Comparison of ENCODE assay signal across 4 worm cellular contexts in the genomic region with DNA sequence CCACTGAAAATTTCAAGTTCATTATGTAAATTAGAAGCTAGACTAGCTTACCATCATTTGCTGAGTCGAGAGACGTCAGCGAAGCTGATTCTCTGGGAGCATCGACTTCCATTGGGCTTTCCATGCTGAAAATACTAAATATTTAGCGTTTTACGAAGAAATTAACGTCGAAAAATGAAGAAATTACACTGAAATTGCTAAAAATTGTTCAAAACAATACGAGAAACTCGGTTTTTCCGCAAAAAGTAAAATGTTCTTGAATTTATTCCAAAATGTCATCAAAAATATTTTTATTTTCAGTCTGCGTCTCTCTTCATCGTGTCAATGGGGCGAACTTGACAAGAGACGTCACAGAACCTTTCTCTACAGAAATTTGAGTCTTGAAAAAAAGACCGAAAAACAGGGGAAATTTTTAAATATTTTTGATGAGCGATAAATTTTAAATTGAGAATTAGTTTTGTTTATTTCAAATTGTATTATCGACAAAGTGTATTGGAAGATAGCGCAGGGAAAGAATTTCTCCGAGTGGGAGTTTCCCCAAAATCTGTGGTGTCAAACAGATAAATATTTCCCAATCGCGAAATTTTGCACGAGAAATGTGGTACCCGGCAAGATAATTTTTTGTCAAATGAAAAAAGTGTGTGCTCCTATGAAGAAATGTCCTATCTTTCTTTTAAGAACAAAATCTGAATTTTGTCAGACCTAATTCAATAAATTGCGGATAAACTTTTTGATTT.
TF ChIP-seq lines count a peak whose summit lies in the region.

Gene ecps-1, minus strand, starts transcription at position 125 of the 737 bp plus-strand sequence.

TF ChIP-seq in whole organism, L2 larva, 48 proteins besides CTCF, POLR2A, EP300 and RAD21 (continued from another document):
- peak; percentile 41 for TF ChIP-seq nhr-77 (tag; optimal IDR thresholded peaks at IDR 0.05; lab: Kevin White, UChicago)
- TF ChIP-seq nhr-23 (tag; optimal IDR thresholded peaks at IDR 0.05; lab: Kevin White, UChicago) = no peak
- no peak for TF ChIP-seq peb-1 (tag; optimal IDR thresholded peaks at IDR 0.05; lab: Kevin White, UChicago)
- peak; percentile 81 for TF ChIP-seq nhr-129 (tag; optimal IDR thresholded peaks at IDR 0.05; lab: Kevin White, UChicago)
- no peak for TF ChIP-seq ceh-16 (tag; optimal IDR thresholded peaks at IDR 0.05; lab: Kevin White, UChicago)
- TF ChIP-seq Y55F3AM.14 (GFP tag; optimal IDR thresholded peaks at IDR 0.05; lab: Kevin White, UChicago) = no peak
- TF ChIP-seq ZK546.5 (tag; optimal IDR thresholded peaks at IDR 0.05; lab: Kevin White, UChicago) = peak; percentile 58
- TF ChIP-seq ztf-1 (GFP tag; conservative IDR thresholded peaks at IDR 0.05; lab: Robert Waterston, UW) = no peak
- peak; percentile 57 for TF ChIP-seq egl-27 (tag; optimal IDR thresholded peaks at IDR 0.05; lab: Kevin White, UChicago)
- peak; percentile 97 for TF ChIP-seq C34F6.9 (tag; optimal IDR thresholded peaks at IDR 0.05; lab: Kevin White, UChicago)
- no peak for TF ChIP-seq ama-1 (optimal IDR thresholded peaks at IDR 0.05; lab: Kevin White, UChicago)
- no peak for TF ChIP-seq aly-2 (tag; optimal IDR thresholded peaks at IDR 0.05; lab: Kevin White, UChicago)
- TF ChIP-seq sma-3 (GFP tag; optimal IDR thresholded peaks at IDR 0.05; lab: Kevin White, UChicago) = peak; percentile 96
- TF ChIP-seq nhr-237 (tag; optimal IDR thresholded peaks at IDR 0.05; lab: Kevin White, UChicago) = peak; percentile 46
- TF ChIP-seq lin-13 (GFP tag; optimal IDR thresholded peaks at IDR 0.05; lab: Kevin White, UChicago) = no peak
- peak; percentile 77 for TF ChIP-seq F13H6.1 (tag; optimal IDR thresholded peaks at IDR 0.05; lab: Kevin White, UChicago)
- TF ChIP-seq zag-1 (tag; optimal IDR thresholded peaks at IDR 0.05; lab: Kevin White, UChicago) = peak; percentile 48
- TF ChIP-seq unc-55 (GFP tag; optimal IDR thresholded peaks at IDR 0.05; lab: Kevin White, UChicago) = peak; percentile 96
- TF ChIP-seq alr-1 (tag; optimal IDR thresholded peaks at IDR 0.05; lab: Kevin White, UChicago) = no peak
- peak; percentile 80 for TF ChIP-seq fos-1 (tag; optimal IDR thresholded peaks at IDR 0.05; lab: Kevin White, UChicago)
- TF ChIP-seq nhr-12 (tag; optimal IDR thresholded peaks at IDR 0.05; lab: Kevin White, UChicago) = no peak
- peak; percentile 95 for TF ChIP-seq crh-2 (tag; optimal IDR thresholded peaks at IDR 0.05; lab: Kevin White, UChicago)
- no peak for TF ChIP-seq elt-3 (tag; optimal IDR thresholded peaks at IDR 0.05; lab: Kevin White, UChicago)
- TF ChIP-seq dmd-4 (tag; optimal IDR thresholded peaks at IDR 0.05; lab: Kevin White, UChicago) = no peak
- TF ChIP-seq unc-62 (GFP tag; optimal IDR thresholded peaks at IDR 0.05; lab: Kevin White, UChicago) = no peak
- TF ChIP-seq ztf-4 (tag; optimal IDR thresholded peaks at IDR 0.05; lab: Kevin White, UChicago) = no peak
- TF ChIP-seq nhr-11 (tag; optimal IDR thresholded peaks at IDR 0.05; lab: Kevin White, UChicago) = peak; percentile 11
- TF ChIP-seq blmp-1 (tag; optimal IDR thresholded peaks at IDR 0.05; lab: Kevin White, UChicago; ENCODE audit: insufficient read depth) = peak; percentile 24

TF ChIP-seq in whole organism, L4 larva, 104 proteins besides CTCF, POLR2A, EP300 and RAD21 (continued from another document and continues in another):
- TF ChIP-seq nhr-42 (GFP tag; IDR thresholded peaks at IDR 0.05; lab: Robert Waterston, UW) (peak; percentile 78), daf-8 (GFP tag; IDR thresholded peaks at IDR 0.05; lab: Robert Waterston, UW) (no peak), arid-1 (GFP tag; conservative IDR thresholded peaks at IDR 0.05; lab: Robert Waterston, UW) (peak; percentile 86), ceh-32 (tag; optimal IDR thresholded peaks at IDR 0.05; lab: Kevin White, UChicago; ENCODE audit: poor library complexity) (no peak), nhr-111 (GFP tag; optimal IDR thresholded peaks at IDR 0.05; lab: Kevin White, UChicago) (no peak), lin-1 (GFP tag; IDR thresholded peaks at IDR 0.05; lab: Robert Waterston, UW) (peak; percentile 34; the same call in 1 of the 2 replicates), gei-8 (GFP tag; optimal IDR thresholded peaks at IDR 0.05; lab: Kevin White, UChicago) (no peak), T26A8.4 (GFP tag; IDR thresholded peaks at IDR 0.05; lab: Robert Waterston, UW) (peak; percentile 60), dmd-8 (GFP tag; IDR thresholded peaks at IDR 0.05; lab: Robert Waterston, UW) (no peak), ceh-44 (GFP tag; IDR thresholded peaks at IDR 0.05; lab: Robert Waterston, UW) (peak; percentile 80; the same call in 1 of the 2 replicates), nhr-77 (tag; optimal IDR thresholded peaks at IDR 0.05; lab: Kevin White, UChicago) (peak; percentile 84), dpl-1 (GFP tag; optimal IDR thresholded peaks at IDR 0.05; lab: Kevin White, UChicago) (peak; percentile 81), nhr-237 (tag; optimal IDR thresholded peaks at IDR 0.05; lab: Kevin White, UChicago) (no peak), daf-12 (tag; optimal IDR thresholded peaks at IDR 0.05; lab: Kevin White, UChicago) (no peak), set-16 (GFP tag; IDR thresholded peaks at IDR 0.05; lab: Robert Waterston, UW) (no peak), hlh-30 (tag; optimal IDR thresholded peaks at IDR 0.05; lab: Kevin White, UChicago; ENCODE audit: insufficient read depth) (no peak), F44E2.7 (GFP tag; IDR thresholded peaks at IDR 0.05; lab: Robert Waterston, UW) (no peak), lin-15B (tag; optimal IDR thresholded peaks at IDR 0.05; lab: Kevin White, UChicago) (peak; percentile 88), skn-1 (tag; optimal IDR thresholded peaks at IDR 0.05; lab: Kevin White, UChicago) (no peak), spr-1 (tag; optimal IDR thresholded peaks at IDR 0.05; lab: Kevin White, UChicago) (no peak), R02D3.7 (tag; optimal IDR thresholded peaks at IDR 0.05; lab: Kevin White, UChicago) (no peak), saeg-2 (GFP tag; IDR thresholded peaks at IDR 0.05; lab: Robert Waterston, UW) (no peak), aly-2 (tag; optimal IDR thresholded peaks at IDR 0.05; lab: Kevin White, UChicago) (no peak), zip-2 (tag; optimal IDR thresholded peaks at IDR 0.05; lab: Kevin White, UChicago) (no peak), egl-43 (GFP tag; IDR thresholded peaks at IDR 0.05; lab: Robert Waterston, UW) (no peak), fos-1 (tag; optimal IDR thresholded peaks at IDR 0.05; lab: Kevin White, UChicago) (peak; percentile 12), ctbp-1 (GFP tag; IDR thresholded peaks at IDR 0.05; lab: Robert Waterston, UW) (no peak), lin-29 (GFP tag; IDR thresholded peaks at IDR 0.05; lab: Robert Waterston, UW) (no peak), F10B5.3 (tag; optimal IDR thresholded peaks at IDR 0.05; lab: Kevin White, UChicago) (no peak), fkh-10 (GFP tag; optimal IDR thresholded peaks at IDR 0.05; lab: Kevin White, UChicago) (peak; percentile 26), vab-7 (GFP tag; IDR thresholded peaks at IDR 0.05; lab: Robert Waterston, UW) (peak; percentile 82), jun-1 (tag; optimal IDR thresholded peaks at IDR 0.05; lab: Kevin White, UChicago) (peak; percentile 56), madf-9 (GFP tag; conservative IDR thresholded peaks at IDR 0.05; lab: Robert Waterston, UW) (peak; percentile 85), mdt-29 (GFP tag; IDR thresholded peaks at IDR 0.05; lab: Robert Waterston, UW) (peak; percentile 64)

TF ChIP-seq in whole organism, late embryonic, 69 proteins besides CTCF, POLR2A, EP300 and RAD21 (continued from another document and continues in another):
- TF ChIP-seq ceh-6 (GFP tag; optimal IDR thresholded peaks at IDR 0.05; lab: Kevin White, UChicago) (no peak), unc-86 (tag; optimal IDR thresholded peaks at IDR 0.05; lab: Kevin White, UChicago) (peak; percentile 56), ttx-3 (tag; optimal IDR thresholded peaks at IDR 0.05; lab: Kevin White, UChicago) (no peak), syd-9 (tag; optimal IDR thresholded peaks at IDR 0.05; lab: Kevin White, UChicago) (no peak), fkh-6 (tag; optimal IDR thresholded peaks at IDR 0.05; lab: Kevin White, UChicago) (peak; percentile 39), ceh-22 (tag; optimal IDR thresholded peaks at IDR 0.05; lab: Kevin White, UChicago) (no peak), lim-6 (tag; optimal IDR thresholded peaks at IDR 0.05; lab: Kevin White, UChicago) (peak; percentile 90), tbx-2 (tag; optimal IDR thresholded peaks at IDR 0.05; lab: Kevin White, UChicago) (peak; percentile 97), hlh-30 (tag; optimal IDR thresholded peaks at IDR 0.05; lab: Kevin White, UChicago; ENCODE audit: insufficient read depth) (no peak), hlh-15 (tag; optimal IDR thresholded peaks at IDR 0.05; lab: Kevin White, UChicago) (peak; percentile 21), sox-2 (GFP tag; IDR thresholded peaks at IDR 0.05; lab: Robert Waterston, UW) (no peak), sox-4 (tag; optimal IDR thresholded peaks at IDR 0.05; lab: Kevin White, UChicago) (no peak), lin-11 (tag; optimal IDR thresholded peaks at IDR 0.05; lab: Kevin White, UChicago) (no peak), fkh-10 (GFP tag; optimal IDR thresholded peaks at IDR 0.05; lab: Kevin White, UChicago) (no peak), unc-55 (GFP tag; optimal IDR thresholded peaks at IDR 0.05; lab: Kevin White, UChicago) (peak; percentile 15), pat-9 (tag; optimal IDR thresholded peaks at IDR 0.05; lab: Kevin White, UChicago) (no peak), F13H6.1 (tag; optimal IDR thresholded peaks at IDR 0.05; lab: Kevin White, UChicago) (peak; percentile 22), nhr-232 (tag; optimal IDR thresholded peaks at IDR 0.05; lab: Kevin White, UChicago) (no peak), pros-1 (tag; optimal IDR thresholded peaks at IDR 0.05; lab: Kevin White, UChicago) (no peak), elt-4 (tag; optimal IDR thresholded peaks at IDR 0.05; lab: Kevin White, UChicago) (no peak), eyg-1 (tag; optimal IDR thresholded peaks at IDR 0.05; lab: Kevin White, UChicago) (no peak), sdc-2 (tag; optimal IDR thresholded peaks at IDR 0.05; lab: Kevin White, UChicago) (no peak), ceh-19 (GFP tag; optimal IDR thresholded peaks at IDR 0.05; lab: Kevin White, UChicago) (no peak), Y22D7AL.16 (tag; optimal IDR thresholded peaks at IDR 0.05; lab: Kevin White, UChicago) (no peak), ceh-45 (GFP tag; IDR thresholded peaks at IDR 0.05; lab: Robert Waterston, UW) (0 out of 2 replicates have a peak, but pooled peaks have one; percentile 32), ceh-31 (tag; optimal IDR thresholded peaks at IDR 0.05; lab: Kevin White, UChicago) (peak; percentile 99), K02D7.2 (tag; optimal IDR thresholded peaks at IDR 0.05; lab: Kevin White, UChicago) (no peak), hlh-8 (tag; optimal IDR thresholded peaks at IDR 0.05; lab: Kevin White, UChicago) (peak; percentile 42), zip-5 (tag; optimal IDR thresholded peaks at IDR 0.05; lab: Kevin White, UChicago) (peak; percentile 89), ceh-2 (tag; optimal IDR thresholded peaks at IDR 0.05; lab: Kevin White, UChicago) (peak; percentile 87), ztf-16 (tag; optimal IDR thresholded peaks at IDR 0.05; lab: Kevin White, UChicago) (peak; percentile 42), gmeb-2 (tag; optimal IDR thresholded peaks at IDR 0.05; lab: Kevin White, UChicago) (no peak), C08G9.2 (tag; optimal IDR thresholded peaks at IDR 0.05; lab: Kevin White, UChicago) (peak; percentile 97), T23F11.4 (GFP tag; optimal IDR thresholded peaks at IDR 0.05; lab: Kevin White, UChicago) (no peak), hlh-13 (GFP tag; optimal IDR thresholded peaks at IDR 0.05; lab: Kevin White, UChicago) (no peak), madf-2 (tag; optimal IDR thresholded peaks at IDR 0.05; lab: Kevin White, UChicago) (no peak)

TF ChIP-seq in whole organism, mixed stage, embryonic, 35 proteins besides CTCF, POLR2A, EP300 and RAD21 (continued from another document):
- peak; percentile 85 for TF ChIP-seq ces-1 (GFP tag; optimal IDR thresholded peaks at IDR 0.05; lab: Kevin White, UChicago)
- peak; percentile 20 for TF ChIP-seq nhr-2 (tag; optimal IDR thresholded peaks at IDR 0.05; lab: Kevin White, UChicago)
- TF ChIP-seq nhr-12 (tag; optimal IDR thresholded peaks at IDR 0.05; lab: Kevin White, UChicago) = no peak
- no peak for TF ChIP-seq unc-120 (tag; optimal IDR thresholded peaks at IDR 0.05; lab: Kevin White, UChicago; ENCODE audit: poor library complexity, severe bottlenecking)
- TF ChIP-seq flh-1 (GFP tag; optimal IDR thresholded peaks at IDR 0.05; lab: Kevin White, UChicago) = no peak
- no peak for TF ChIP-seq mab-5 (tag; optimal IDR thresholded peaks at IDR 0.05; lab: Kevin White, UChicago)
